Worm (Caenorhabditis elegans) whole organism, L2 larva: ENCODE data around the gene C16B8.3.

ENCODE experiments used
- aly-2 ChIP-seq: fragments of 150-350 bp; optimal IDR thresholded peaks from 2 replicates; lab custom pipeline; 2014; ENCODE audit warnings: missing biosample characterization, missing genetic modification characterization
- ama-1 ChIP-seq: fragments of 150-350 bp; optimal IDR thresholded peaks from 2 replicates; lab custom pipeline; 2018; ENCODE audit warnings: inconsistent platforms
- elt-1 ChIP-seq: fragments of 150-350 bp; optimal IDR thresholded peaks from 2 replicates; lab custom pipeline; 2014; ENCODE audit warnings: missing biosample characterization, missing genetic modification characterization
- gmeb-1 ChIP-seq: fragments of 150-350 bp; optimal IDR thresholded peaks from 2 replicates; lab custom pipeline; 2014; ENCODE audit warnings: missing biosample characterization, missing genetic modification characterization
- nhr-12 ChIP-seq: fragments of 150-350 bp; optimal IDR thresholded peaks from 2 replicates; lab custom pipeline; 2014; ENCODE audit warnings: missing biosample characterization, missing genetic modification characterization

- no peak for TF ChIP-seq aly-2 (tag; lab: Kevin White, UChicago)
- no peak for TF ChIP-seq nhr-12 (tag; lab: Kevin White, UChicago)
- TF ChIP-seq elt-1: no peak
- no peak for TF ChIP-seq gmeb-1 (tag; lab: Kevin White, UChicago)
- TF ChIP-seq ama-1 (lab: Kevin White, UChicago): no peak
Measured at ce11 chrX:3959221-3959620, 9.2 kb downstream of the C16B8.3 start.
